Worm (Caenorhabditis elegans) whole organism, L3 larva: Measurements from ENCODE around the gene F49E2.5.
A peak's percentile ranks its signal among the peaks of the same experiment; 100 is the strongest.

ENCODE experiments used
- R02D3.7 ChIP-seq: fragments of 150-350 bp; optimal IDR thresholded peaks from 2 replicates; lab custom pipeline; 2014; ENCODE audit warnings: missing biosample characterization, missing genetic modification characterization
- ZK546.5 ChIP-seq: sonication (generic microtip); optimal IDR thresholded peaks from 2 replicates; lab custom pipeline; 2017; ENCODE audit warnings: missing biosample characterization, missing genetic modification characterization
- aly-2 ChIP-seq: fragments of 150-350 bp; optimal IDR thresholded peaks from 2 replicates; lab custom pipeline; 2014; ENCODE audit warnings: missing biosample characterization, missing genetic modification characterization
- ama-1 ChIP-seq: fragments of 150-350 bp; optimal IDR thresholded peaks from 2 replicates; lab custom pipeline; 2018
- ceh-16 ChIP-seq: sonication (generic microtip); optimal IDR thresholded peaks from 2 replicates; lab custom pipeline; 2017; ENCODE audit warnings: missing biosample characterization, missing genetic modification characterization
- ceh-28 ChIP-seq: fragments of 150-350 bp; optimal IDR thresholded peaks from 2 replicates; lab custom pipeline; 2014; ENCODE audit warnings: missing biosample characterization, missing genetic modification reagents, missing genetic modification characterization
- ceh-82 ChIP-seq: fragments of 150-350 bp; optimal IDR thresholded peaks from 2 replicates; lab custom pipeline; 2014; ENCODE audit warnings: missing biosample characterization, missing genetic modification characterization
- ceh-9 ChIP-seq: sonication (generic microtip); optimal IDR thresholded peaks from 2 replicates; lab custom pipeline; 2018; ENCODE audit warnings: missing biosample characterization, missing genetic modification characterization
- daf-12 ChIP-seq: fragments of 150-350 bp; optimal IDR thresholded peaks from 2 replicates; lab custom pipeline; 2014; ENCODE audit warnings: missing biosample characterization, missing genetic modification reagents, missing genetic modification characterization
- egl-27 ChIP-seq: sonication (generic microtip); optimal IDR thresholded peaks from 4 replicates; lab custom pipeline; 2017; ENCODE audit warnings: missing biosample characterization, missing genetic modification reagents, missing genetic modification characterization
- egl-5 ChIP-seq: fragments of 150-350 bp; optimal IDR thresholded peaks from 2 replicates; lab custom pipeline; 2017; ENCODE audit warnings: missing biosample characterization, missing genetic modification reagents, missing genetic modification characterization, inconsistent platforms
- elt-1 ChIP-seq: fragments of 150-350 bp; optimal IDR thresholded peaks from 2 replicates; lab custom pipeline; 2014; ENCODE audit warnings: missing biosample characterization, missing genetic modification characterization
- elt-2 ChIP-seq: sonication (generic microtip); optimal IDR thresholded peaks from 2 replicates; lab custom pipeline; 2016; ENCODE audit warnings: missing genetic modification reagents, mild to moderate bottlenecking, missing genetic modification characterization, missing compliant biosample characterization
- elt-3 ChIP-seq, 3 experiments: fragments of 150-350 bp in 1 of 3; sonication (generic microtip) in 2 of 3; optimal IDR thresholded peaks; 2 replicates in 2 of 3; 4 replicates in 1 of 3; lab custom pipeline; 2014 to 2017; ENCODE audit warnings: missing biosample characterization in 3 of 3, missing genetic modification characterization in 3 of 3
- eor-1 ChIP-seq, 2 experiments: fragments of 150-350 bp; optimal IDR thresholded peaks; 2 replicates each; lab custom pipeline; 2014 to 2018; ENCODE audit warnings: missing biosample characterization in 2 of 2, missing genetic modification characterization in 2 of 2
- fkh-10 ChIP-seq: sonication (generic microtip); optimal IDR thresholded peaks from 2 replicates; lab custom pipeline; 2017; ENCODE audit warnings: missing biosample characterization, missing genetic modification reagents, missing genetic modification characterization
- fkh-2 ChIP-seq: fragments of 150-350 bp; optimal IDR thresholded peaks from 2 replicates; lab custom pipeline; 2014; ENCODE audit warnings: missing biosample characterization, missing genetic modification reagents, missing genetic modification characterization
- hmg-11 ChIP-seq: sonication (generic microtip); optimal IDR thresholded peaks from 2 replicates; lab custom pipeline; 2016; ENCODE audit warnings: missing genetic modification characterization, missing compliant biosample characterization
- jun-1 ChIP-seq: fragments of 150-350 bp; optimal IDR thresholded peaks from 2 replicates; lab custom pipeline; 2014; ENCODE audit warnings: missing biosample characterization, missing genetic modification reagents, missing genetic modification characterization
- lin-15B ChIP-seq: fragments of 150-350 bp; optimal IDR thresholded peaks from 2 replicates; lab custom pipeline; 2014; ENCODE audit warnings: missing biosample characterization, missing genetic modification characterization
- lin-39 ChIP-seq: fragments of 150-350 bp; optimal IDR thresholded peaks from 2 replicates; lab custom pipeline; 2018; ENCODE audit warnings: missing biosample characterization, missing genetic modification reagents, missing genetic modification characterization
- mdl-1 ChIP-seq: fragments of 150-350 bp; optimal IDR thresholded peaks from 2 replicates; lab custom pipeline; 2014; ENCODE audit warnings: missing biosample characterization, missing genetic modification characterization
- mml-1 ChIP-seq: fragments of 150-350 bp; sonication (generic microtip); optimal IDR thresholded peaks from 3 replicates; lab custom pipeline; 2014; ENCODE audit warnings: missing biosample characterization, missing genetic modification characterization
- nfya-1 ChIP-seq: sonication (generic microtip); optimal IDR thresholded peaks from 2 replicates; lab custom pipeline; 2017; ENCODE audit warnings: missing genetic modification characterization, mild to moderate bottlenecking, missing compliant biosample characterization, antibody characterized with exemption, moderate library complexity; ENCODE audit not compliant: insufficient read depth
- nhr-11 ChIP-seq: fragments of 150-350 bp; optimal IDR thresholded peaks from 2 replicates; lab custom pipeline; 2014; ENCODE audit warnings: missing biosample characterization, missing genetic modification characterization
- nhr-12 ChIP-seq: fragments of 150-350 bp; optimal IDR thresholded peaks from 2 replicates; lab custom pipeline; 2014; ENCODE audit warnings: missing biosample characterization, missing genetic modification characterization
- nhr-23 ChIP-seq: fragments of 150-350 bp; optimal IDR thresholded peaks from 2 replicates; lab custom pipeline; 2014; ENCODE audit warnings: missing biosample characterization, missing genetic modification reagents, missing genetic modification characterization
- nhr-237 ChIP-seq: fragments of 150-350 bp; optimal IDR thresholded peaks from 2 replicates; lab custom pipeline; 2014; ENCODE audit warnings: missing biosample characterization, missing genetic modification characterization
- nhr-25 ChIP-seq: sonication (generic microtip); optimal IDR thresholded peaks from 2 replicates; lab custom pipeline; 2017; ENCODE audit warnings: missing biosample characterization, missing genetic modification characterization
- nhr-28 ChIP-seq: fragments of 150-350 bp; optimal IDR thresholded peaks from 2 replicates; lab custom pipeline; 2014; ENCODE audit warnings: missing biosample characterization, missing genetic modification characterization
- nhr-43 ChIP-seq: sonication (generic microtip); optimal IDR thresholded peaks from 2 replicates; lab custom pipeline; 2016; ENCODE audit warnings: mild to moderate bottlenecking, missing genetic modification characterization, missing compliant biosample characterization; ENCODE audit not compliant: poor library complexity, severe bottlenecking
- nhr-67 ChIP-seq: fragments of 150-350 bp; optimal IDR thresholded peaks from 2 replicates; lab custom pipeline; 2014; ENCODE audit warnings: missing biosample characterization, missing genetic modification characterization
- nhr-76 ChIP-seq: fragments of 150-350 bp; sonication (generic microtip); optimal IDR thresholded peaks from 5 replicates; lab custom pipeline; 2014; ENCODE audit warnings: missing biosample characterization, missing genetic modification characterization
- nhr-77 ChIP-seq: fragments of 150-350 bp; optimal IDR thresholded peaks from 2 replicates; lab custom pipeline; 2014; ENCODE audit warnings: missing biosample characterization, missing genetic modification characterization
- pha-4 ChIP-seq: fragments of 150-350 bp; optimal IDR thresholded peaks from 2 replicates; lab custom pipeline; 2014; ENCODE audit warnings: missing biosample characterization, missing genetic modification reagents, missing genetic modification characterization
- pqm-1 ChIP-seq: fragments of 150-350 bp; optimal IDR thresholded peaks from 2 replicates; lab custom pipeline; 2017; ENCODE audit warnings: missing biosample characterization, missing genetic modification characterization, inconsistent platforms
- sea-2 ChIP-seq: fragments of 150-350 bp; sonication (generic microtip); optimal IDR thresholded peaks from 4 replicates; lab custom pipeline; 2014; ENCODE audit warnings: missing biosample characterization, missing genetic modification reagents, missing genetic modification characterization
- skn-1 ChIP-seq: fragments of 150-350 bp; optimal IDR thresholded peaks from 2 replicates; lab custom pipeline; 2014; ENCODE audit warnings: missing biosample characterization, missing genetic modification characterization
- snpc-4 ChIP-seq: fragments of 150-350 bp; optimal IDR thresholded peaks from 2 replicates; lab custom pipeline; 2014; ENCODE audit warnings: missing biosample characterization, missing genetic modification characterization
- tbx-2 ChIP-seq: sonication (generic microtip); optimal IDR thresholded peaks from 2 replicates; lab custom pipeline; 2016; ENCODE audit warnings: mild to moderate bottlenecking, missing genetic modification characterization, missing compliant biosample characterization
- unc-39 ChIP-seq: sonication (generic microtip); optimal IDR thresholded peaks from 4 replicates; lab custom pipeline; 2017; ENCODE audit warnings: missing biosample characterization, missing genetic modification characterization
- unc-62 ChIP-seq: fragments of 150-350 bp; sonication (generic microtip); optimal IDR thresholded peaks from 4 replicates; lab custom pipeline; 2014; ENCODE audit warnings: missing biosample characterization, missing genetic modification reagents, missing genetic modification characterization
- zag-1 ChIP-seq: fragments of 150-350 bp; optimal IDR thresholded peaks from 2 replicates; lab custom pipeline; 2014; ENCODE audit warnings: missing biosample characterization, missing genetic modification characterization
- ztf-11 ChIP-seq: fragments of 150-350 bp; optimal IDR thresholded peaks from 2 replicates; lab custom pipeline; 2014; ENCODE audit warnings: missing biosample characterization, missing genetic modification characterization
- ztf-4 ChIP-seq: fragments of 150-350 bp; optimal IDR thresholded peaks from 2 replicates; lab custom pipeline; 2014; ENCODE audit warnings: missing biosample characterization, missing genetic modification characterization

The F49E2.5 gene

ce11 chrX:9565881-9566280 lies 22.4 kb downstream of the F49E2.5 start, which contains the start of gene moc-5:
moc-5 (minus strand) TSS chrX:9565981.
- TF ChIP-seq daf-12, result no peak

ce11 chrX:9566429-9566828 lies 23.0 kb downstream of the F49E2.5 start, which contains the start of gene F49E2.2:
F49E2.2 (plus strand) TSS chrX:9566729.
- TF ChIP-seq ceh-16, result no peak
- TF ChIP-seq daf-12, result no peak
- TF ChIP-seq unc-62 (GFP tag; lab: Kevin White, UChicago), result no peak
- TF ChIP-seq lin-39, result no peak
- TF ChIP-seq mdl-1, result no peak
- TF ChIP-seq ceh-28 (tag; lab: Kevin White, UChicago), result no peak
- TF ChIP-seq nhr-23 (tag; lab: Kevin White, UChicago), result no peak
- TF ChIP-seq fkh-10, result no peak
- TF ChIP-seq tbx-2 (tag; lab: Kevin White, UChicago), result no peak
- no peak for TF ChIP-seq R02D3.7 (tag; lab: Kevin White, UChicago)
- TF ChIP-seq ZK546.5 (tag; lab: Kevin White, UChicago), result no peak
- TF ChIP-seq ceh-82, result no peak
- TF ChIP-seq nhr-28 (tag; lab: Kevin White, UChicago), result no peak
- no peak for TF ChIP-seq lin-15B (tag; lab: Kevin White, UChicago)
- no peak for TF ChIP-seq nhr-43
- TF ChIP-seq elt-1, result no peak
- no peak for TF ChIP-seq jun-1 (tag; lab: Kevin White, UChicago)
- TF ChIP-seq egl-5 (tag; lab: Kevin White, UChicago), result no peak
- TF ChIP-seq nhr-77 (tag; lab: Kevin White, UChicago), result no peak
- TF ChIP-seq egl-27, result no peak

ce11 chrX:9568574-9568973 lies 25.1 kb downstream of the F49E2.5 start:
- TF ChIP-seq pqm-1 (tag; lab: Kevin White, UChicago) (peak; percentile 55), elt-2 (peak; percentile 87), mdl-1 (no peak)

- no peak for TF ChIP-seq fkh-2 (tag; lab: Kevin White, UChicago)
- TF ChIP-seq, all 47 proteins: peak for 0
These were observed 33.5 kb downstream of the F49E2.5 start, which contains the start of gene glb-17 for ce11 chrX:9576928-9577327. glb-17 (minus strand) TSS chrX:9577028.

ce11 chrX:9584333-9584732 lies 40.9 kb downstream of the F49E2.5 start, which contains the start of gene gpx-5:
gpx-5 (plus strand) TSS chrX:9584668.
- TF ChIP-seq aly-2 (tag; lab: Kevin White, UChicago) (no peak), fkh-2 (tag; lab: Kevin White, UChicago) (no peak), egl-5 (tag; lab: Kevin White, UChicago) (peak; percentile 5), sea-2 (GFP tag; lab: Kevin White, UChicago) (no peak), nfya-1 (peak; percentile 17), ztf-4 (tag; lab: Kevin White, UChicago) (no peak), hmg-11 (tag; lab: Kevin White, UChicago) (no peak), unc-39 (tag; lab: Kevin White, UChicago) (no peak), nhr-12 (tag; lab: Kevin White, UChicago) (no peak), nhr-11 (tag; lab: Kevin White, UChicago) (no peak), unc-62 (GFP tag; lab: Kevin White, UChicago) (no peak), pha-4 (tag; lab: Kevin White, UChicago) (peak; percentile 60), nhr-43 (no peak), elt-1 (no peak), nhr-25 (tag; lab: Kevin White, UChicago) (peak; percentile 59), nhr-77 (tag; lab: Kevin White, UChicago) (no peak), fkh-10 (no peak), zag-1 (no peak), mml-1 (tag; lab: Kevin White, UChicago) (no peak), ceh-28 (tag; lab: Kevin White, UChicago) (no peak), nhr-28 (tag; lab: Kevin White, UChicago) (no peak), ceh-9 (no peak), egl-27 (no peak), lin-39 (no peak), ama-1 (lab: Kevin White, UChicago) (no peak), ceh-16 (no peak), nhr-237 (no peak), ZK546.5 (tag; lab: Kevin White, UChicago) (no peak), nhr-67 (tag; lab: Kevin White, UChicago) (no peak), mdl-1 (no peak), daf-12 (no peak), snpc-4 (tag; lab: Kevin White, UChicago) (no peak), eor-1 (tag; optimal IDR thresholded peaks at IDR 0.05; lab: Kevin White, UChicago) (no peak), elt-3 (tag; optimal IDR thresholded peaks at IDR 0.05; lab: Kevin White, UChicago) (no peak), skn-1 (tag; lab: Kevin White, UChicago) (no peak), ztf-11 (tag; lab: Kevin White, UChicago) (no peak), ceh-82 (no peak), nhr-23 (tag; lab: Kevin White, UChicago) (peak; percentile 47), lin-15B (tag; lab: Kevin White, UChicago) (no peak), nhr-76 (tag; lab: Kevin White, UChicago) (no peak)
